Worm (Caenorhabditis elegans) whole organism, young adult: ENCODE data around the gene dhhc-4.

Experiments used
- C06A6.2 ChIP-seq: fragments of 200-800 bp; sonication (Bioruptor generic); conservative IDR thresholded peaks from 2 replicates; pipeline ENCODE4 v1.3.6; 2022; ENCODE audit warnings: missing genetic modification characterization, missing compliant biosample characterization
- D2030.7 ChIP-seq: fragments of 200-800 bp; sonication (Bioruptor generic); IDR thresholded peaks from 2 replicates; pipeline ENCODE4 v1.3.6; 2022; ENCODE audit warnings: missing genetic modification reagents, missing genetic modification characterization, missing compliant biosample characterization
- F33H1.4 ChIP-seq: fragments of 200-800 bp; sonication (Bioruptor generic); IDR thresholded peaks from 2 replicates; pipeline ENCODE4 v1.3.6; 2022; ENCODE audit warnings: missing genetic modification reagents, missing genetic modification characterization, missing compliant biosample characterization
- Y56A3A.18 ChIP-seq: fragments of 200-800 bp; sonication (Bioruptor generic); IDR thresholded peaks from 2 replicates; pipeline ENCODE4 v1.3.6; 2022; ENCODE audit warnings: missing genetic modification reagents, missing genetic modification characterization, missing compliant biosample characterization
- Y95B8A.8 ChIP-seq: fragments of 200-800 bp; sonication (Bioruptor generic); IDR thresholded peaks from 2 replicates; pipeline ENCODE4 v1.3.6; 2022; ENCODE audit warnings: missing genetic modification reagents, missing genetic modification characterization, missing compliant biosample characterization
- bed-1 ChIP-seq: fragments of 200-800 bp; sonication (Bioruptor generic); IDR thresholded peaks from 2 replicates; pipeline ENCODE4 v1.3.6; 2022; ENCODE audit warnings: missing genetic modification reagents, missing genetic modification characterization, missing compliant biosample characterization
- ccch-3 ChIP-seq: fragments of 200-800 bp; sonication (Bioruptor generic); optimal IDR thresholded peaks from 2 replicates; lab custom pipeline; 2018; ENCODE audit warnings: mild to moderate bottlenecking, missing genetic modification characterization, missing compliant biosample characterization
- cebp-1 ChIP-seq, 2 experiments: fragments of 200-800 bp in 1 of 2; sonication (Bioruptor generic) in 1 of 2; sonication (generic microtip) in 1 of 2; IDR thresholded peaks in 1 of 2; optimal IDR thresholded peaks in 1 of 2; 2 replicates each; pipeline versions ENCODE4 v1.3.6 to Lab custom; 2017 to 2022; ENCODE audit warnings: missing compliant biosample characterization in 2 of 2, missing genetic modification characterization in 2 of 2, mild to moderate bottlenecking in 1 of 2, missing genetic modification reagents in 1 of 2, moderate library complexity in 1 of 2
- cebp-2 ChIP-seq: fragments of 200-800 bp; sonication (Bioruptor generic); IDR thresholded peaks from 2 replicates; pipeline ENCODE4 v1.3.6; 2022; ENCODE audit warnings: missing genetic modification characterization, missing compliant biosample characterization
- ceh-79 ChIP-seq: sonication (generic microtip); optimal IDR thresholded peaks from 2 replicates; lab custom pipeline; 2017; ENCODE audit warnings: mild to moderate bottlenecking, missing genetic modification characterization, missing compliant biosample characterization
- ceh-91 ChIP-seq: fragments of 200-800 bp; sonication (Bioruptor generic); IDR thresholded peaks from 2 replicates; pipeline ENCODE4 v1.3.6; 2022; ENCODE audit warnings: missing genetic modification reagents, missing genetic modification characterization, missing compliant biosample characterization
- dox-1 ChIP-seq: fragments of 200-800 bp; sonication (Bioruptor generic); IDR thresholded peaks from 2 replicates; pipeline ENCODE4 v1.3.6; 2022; ENCODE audit warnings: missing genetic modification reagents, missing genetic modification characterization, missing compliant biosample characterization
- efl-1 ChIP-seq: fragments of 150-350 bp; optimal IDR thresholded peaks from 2 replicates; lab custom pipeline; 2014; ENCODE audit warnings: missing biosample characterization, missing genetic modification reagents, missing genetic modification characterization
- hlh-12 ChIP-seq: sonication (generic microtip); optimal IDR thresholded peaks from 2 replicates; lab custom pipeline; 2016; ENCODE audit warnings: missing genetic modification characterization, missing compliant biosample characterization
- hmg-1.2 ChIP-seq: fragments of 200-800 bp; sonication (Bioruptor generic); IDR thresholded peaks from 2 replicates; pipeline ENCODE4 v1.3.6; 2022; ENCODE audit warnings: missing genetic modification reagents, missing genetic modification characterization, missing compliant biosample characterization
- hmg-20 ChIP-seq: fragments of 200-800 bp; sonication (Bioruptor generic); IDR thresholded peaks from 2 replicates; pipeline ENCODE4 v1.3.6; 2022; ENCODE audit warnings: missing genetic modification reagents, missing genetic modification characterization, missing compliant biosample characterization
- hrde-1 ChIP-seq: sonication (generic microtip); optimal IDR thresholded peaks from 2 replicates; lab custom pipeline; 2016; ENCODE audit warnings: missing genetic modification characterization, mild to moderate bottlenecking, missing compliant biosample characterization, moderate library complexity, missing genotype, missing genetic modification reagents, borderline replicate concordance
- let-526 ChIP-seq: fragments of 200-800 bp; sonication (Bioruptor generic); IDR thresholded peaks from 2 replicates; pipeline ENCODE4 v1.3.6; 2022; ENCODE audit warnings: missing genetic modification reagents, missing genetic modification characterization, missing compliant biosample characterization
- lin-35 ChIP-seq, 3 experiments: fragments of 150-350 bp in 2 of 3; sonication (generic microtip) in 1 of 3; optimal IDR thresholded peaks; 2 replicates each; lab custom pipeline; 2014 to 2018; ENCODE audit warnings: missing biosample characterization in 3 of 3, missing genetic modification characterization in 3 of 3, missing genetic modification reagents in 3 of 3
- lsl-1 ChIP-seq: fragments of 200-800 bp; sonication (Bioruptor generic); optimal IDR thresholded peaks from 2 replicates; lab custom pipeline; 2018; ENCODE audit warnings: mild to moderate bottlenecking, missing genetic modification characterization, moderate library complexity, missing compliant biosample characterization
- madf-6 ChIP-seq: fragments of 200-800 bp; sonication (Bioruptor generic); IDR thresholded peaks from 2 replicates; pipeline ENCODE4 v1.3.6; 2022; ENCODE audit warnings: missing genetic modification reagents, missing genetic modification characterization, missing compliant biosample characterization
- madf-8 ChIP-seq: fragments of 200-800 bp; sonication (Bioruptor generic); conservative IDR thresholded peaks from 2 replicates; pipeline ENCODE4 v1.3.6; 2022; ENCODE audit warnings: missing genetic modification reagents, missing genetic modification characterization, missing compliant biosample characterization
- mel-28 ChIP-seq: sonication (generic microtip); optimal IDR thresholded peaks from 2 replicates; lab custom pipeline; 2016; ENCODE audit warnings: borderline replicate concordance, mild to moderate bottlenecking, missing genetic modification characterization, missing compliant biosample characterization
- mxl-1 ChIP-seq: sonication (generic microtip); optimal IDR thresholded peaks from 2 replicates; lab custom pipeline; 2016; ENCODE audit warnings: missing genetic modification characterization, missing compliant biosample characterization
- nhr-80 ChIP-seq: sonication (generic microtip); optimal IDR thresholded peaks from 2 replicates; lab custom pipeline; 2016; ENCODE audit warnings: missing genetic modification characterization, missing compliant biosample characterization
- pbrm-1 ChIP-seq: fragments of 200-800 bp; sonication (Bioruptor generic); IDR thresholded peaks from 2 replicates; pipeline ENCODE4 v1.3.6; 2022; ENCODE audit warnings: missing genetic modification reagents, missing genetic modification characterization, missing compliant biosample characterization
- sea-2 ChIP-seq: fragments of 200-800 bp; sonication (Bioruptor generic); IDR thresholded peaks from 2 replicates; pipeline ENCODE4 v1.3.6; 2022; ENCODE audit warnings: missing genetic modification characterization, missing compliant biosample characterization
- snpc-1.1 ChIP-seq: sonication (generic microtip); optimal IDR thresholded peaks from 2 replicates; lab custom pipeline; 2017; ENCODE audit warnings: missing genetic modification characterization, mild to moderate bottlenecking, missing compliant biosample characterization, antibody characterized with exemption, moderate library complexity, missing genotype, missing genetic modification reagents; ENCODE audit not compliant: insufficient read depth
- snpc-1.3 ChIP-seq: sonication (generic microtip); optimal IDR thresholded peaks from 2 replicates; lab custom pipeline; 2017; ENCODE audit warnings: missing genetic modification characterization, mild to moderate bottlenecking, missing compliant biosample characterization, antibody characterized with exemption, moderate library complexity, missing genotype, missing genetic modification reagents; ENCODE audit not compliant: insufficient read depth
- snpc-3.4 ChIP-seq: sonication (generic microtip); optimal IDR thresholded peaks from 2 replicates; lab custom pipeline; 2017; ENCODE audit warnings: missing genetic modification characterization, mild to moderate bottlenecking, missing compliant biosample characterization, antibody characterized with exemption, moderate library complexity, missing genotype, missing genetic modification reagents
- snpc-4 ChIP-seq, 5 experiments: fragments of 150-350 bp in 1 of 5; sonication (generic microtip) in 4 of 5; optimal IDR thresholded peaks; 2 replicates each; lab custom pipeline; 2014 to 2018; ENCODE audit warnings: missing genetic modification characterization in 5 of 5, missing biosample characterization in 3 of 5, antibody characterized with exemption in 2 of 5, mild to moderate bottlenecking in 2 of 5, missing compliant biosample characterization in 2 of 5, missing genotype in 2 of 5, moderate library complexity in 2 of 5, missing genetic modification reagents in 1 of 5
- somi-1 ChIP-seq: fragments of 200-800 bp; sonication (Bioruptor generic); optimal IDR thresholded peaks from 2 replicates; lab custom pipeline; 2018; ENCODE audit warnings: mild to moderate bottlenecking, missing genetic modification characterization, missing compliant biosample characterization
- sptf-2 ChIP-seq: fragments of 200-800 bp; sonication (Bioruptor generic); optimal IDR thresholded peaks from 2 replicates; lab custom pipeline; 2018; ENCODE audit warnings: mild to moderate bottlenecking, missing genetic modification characterization, missing compliant biosample characterization
- tbp1 ChIP-seq: fragments of 200-800 bp; sonication (Bioruptor generic); optimal IDR thresholded peaks from 2 replicates; lab custom pipeline; 2018; ENCODE audit warnings: mild to moderate bottlenecking, missing genetic modification characterization, missing compliant biosample characterization
- unc-130 ChIP-seq: sonication (generic microtip); optimal IDR thresholded peaks from 2 replicates; lab custom pipeline; 2016; ENCODE audit warnings: missing genetic modification reagents, missing genetic modification characterization, missing compliant biosample characterization
- xnd-1 ChIP-seq: sonication (generic microtip); optimal IDR thresholded peaks from 2 replicates; lab custom pipeline; 2016; ENCODE audit warnings: missing genotype, missing genetic modification reagents, missing genetic modification characterization, missing compliant biosample characterization

The dhhc-4 gene

ce11 chrIII:9912501-9912900, 44.9 kb upstream of the dhhc-4 start:
- no peak for TF ChIP-seq hmg-20 (GFP tag; lab: Robert Waterston, UW)
- peak; percentile 80; the same call in 1 of the 2 replicates for TF ChIP-seq cebp-1 (GFP tag; IDR thresholded peaks at IDR 0.05; lab: Robert Waterston, UW)
- TF ChIP-seq cebp-1 (tag; optimal IDR thresholded peaks at IDR 0.05; lab: Kevin White, UChicago): peak; percentile 93
- no peak for TF ChIP-seq let-526 (GFP tag; lab: Robert Waterston, UW)
- peak in 1 of 3 experiments; percentile 43 for TF ChIP-seq lin-35 (GFP tag; optimal IDR thresholded peaks at IDR 0.05; lab: Kevin White, UChicago)

ce11 chrIII:9910608-9911479, 43.3 kb upstream of the dhhc-4 start, which contains the start of the genes cyld-1 and F40F12.9:
TSS of gene cyld-1 (minus strand) at chrIII:9910658.
TSS of gene F40F12.9 (plus strand) at chrIII:9911328.
- TF ChIP-seq sea-2 (GFP tag; lab: Robert Waterston, UW) (no peak), efl-1 (GFP tag; lab: Kevin White, UChicago) (peak; percentile 25), madf-6 (GFP tag; lab: Robert Waterston, UW) (peak; percentile 75), snpc-3.4 (tag; lab: Kevin White, UChicago) (peak; percentile 18), mel-28 (no peak), nhr-80 (peak; percentile 62), snpc-1.3 (tag; lab: Kevin White, UChicago) (peak; percentile 60), tbp1 (no peak), F33H1.4 (peak; percentile 83), madf-8 (GFP tag; lab: Robert Waterston, UW) (peak; percentile 55), D2030.7 (peak; percentile 50), ceh-91 (GFP tag; lab: Robert Waterston, UW) (peak; percentile 60), Y95B8A.8 (GFP tag; lab: Robert Waterston, UW) (no peak), snpc-1.1 (tag; lab: Kevin White, UChicago) (peak; percentile 5), xnd-1 (tag; lab: Kevin White, UChicago) (peak; percentile 6), cebp-1 (GFP tag; IDR thresholded peaks at IDR 0.05; lab: Robert Waterston, UW) (no peak), cebp-1 (tag; optimal IDR thresholded peaks at IDR 0.05; lab: Kevin White, UChicago) (peak; percentile 35), lsl-1 (peak; percentile 86), somi-1 (GFP tag; lab: Kevin White, UChicago) (no peak)

ce11 chrIII:9908769-9909168, 41.2 kb upstream of the dhhc-4 start:
- TF ChIP-seq cebp-1 (GFP tag; IDR thresholded peaks at IDR 0.05; lab: Robert Waterston, UW): no peak
- peak; percentile 11 for TF ChIP-seq cebp-1 (tag; optimal IDR thresholded peaks at IDR 0.05; lab: Kevin White, UChicago)
- no peak for TF ChIP-seq hlh-12 (tag; lab: Kevin White, UChicago)
- TF ChIP-seq hmg-1.2 (GFP tag; lab: Robert Waterston, UW): peak; percentile 14; the same call in 1 of the 2 replicates

- TF ChIP-seq snpc-1.3 (tag; lab: Kevin White, UChicago) (no peak), Y56A3A.18 (GFP tag; lab: Robert Waterston, UW) (no peak), ccch-3 (GFP tag; lab: Kevin White, UChicago) (no peak), cebp-2 (GFP tag; lab: Robert Waterston, UW) (no peak), snpc-4 (GFP tag; optimal IDR thresholded peaks at IDR 0.05; lab: Kevin White, UChicago) (no peak), snpc-4 (tag; optimal IDR thresholded peaks at IDR 0.05; lab: Kevin White, UChicago) (no peak), C06A6.2 (GFP tag; lab: Robert Waterston, UW) (no peak), pbrm-1 (no peak), ceh-79 (tag; lab: Kevin White, UChicago) (no peak), hrde-1 (tag; lab: Kevin White, UChicago) (no peak), sptf-2 (GFP tag; lab: Kevin White, UChicago) (no peak), mxl-1 (tag; lab: Kevin White, UChicago) (no peak), mel-28 (no peak), bed-1 (GFP tag; lab: Robert Waterston, UW) (no peak), dox-1 (GFP tag; lab: Robert Waterston, UW) (no peak), unc-130 (GFP tag; lab: Kevin White, UChicago) (no peak)
Observed at ce11 chrIII:9907574-9907973, 40.0 kb upstream of the dhhc-4 start.
